Fruit fly (Drosophila melanogaster) Kc167 (cell line): ENCODE measurements around the gene Phyhd1.

Experiments
- Myc ChIP-seq: fragments of >200 bp; optimal IDR thresholded peaks from 2 replicates; lab custom pipeline; 2017; ENCODE audit warnings: missing external identifiers
- Sin3A ChIP-seq: fragments of >200 bp; optimal IDR thresholded peaks from 2 replicates; lab custom pipeline; 2018; ENCODE audit warnings: missing external identifiers
- h ChIP-seq: fragments of >200 bp; optimal IDR thresholded peaks from 3 replicates; lab custom pipeline; 2018; ENCODE audit warnings: missing external identifiers
- psq ChIP-seq: fragments of >200 bp; optimal IDR thresholded peaks from 2 replicates; lab custom pipeline; 2017; ENCODE audit warnings: missing external identifiers
- ttk ChIP-seq: sonication (Bioruptor generic); optimal IDR thresholded peaks from 2 replicates; lab custom pipeline; 2017; ENCODE audit warnings: missing external identifiers

dm6 chr3R:10667964-10668363 lies 12.8 kb downstream of the Phyhd1 start:
- TF ChIP-seq h (lab: Kevin White, UChicago) (no peak), Sin3A (lab: Kevin White, UChicago) (no peak), psq (no peak), ttk (no peak), Myc (lab: Kevin White, UChicago) (no peak)
